Worm (Caenorhabditis elegans) whole organism, L2 larva: ENCODE measurements around the gene rhgf-1.

Experiments
- ZK546.5 ChIP-seq: sonication (generic microtip); optimal IDR thresholded peaks from 2 replicates; lab custom pipeline; 2017; ENCODE audit warnings: missing biosample characterization, missing genetic modification characterization
- fos-1 ChIP-seq: fragments of 150-350 bp; optimal IDR thresholded peaks from 2 replicates; lab custom pipeline; 2014; ENCODE audit warnings: missing biosample characterization, missing genetic modification characterization
- lin-13 ChIP-seq: fragments of 150-350 bp; optimal IDR thresholded peaks from 2 replicates; lab custom pipeline; 2014; ENCODE audit warnings: missing biosample characterization, missing genetic modification reagents, missing genetic modification characterization
- sma-3 ChIP-seq: sonication (generic microtip); optimal IDR thresholded peaks from 2 replicates; lab custom pipeline; 2016; ENCODE audit warnings: missing genetic modification reagents, missing genetic modification characterization, missing compliant biosample characterization

- TF ChIP-seq fos-1 (tag; lab: Kevin White, UChicago), result no peak
- TF ChIP-seq sma-3 (GFP tag; lab: Kevin White, UChicago), result no peak
- TF ChIP-seq lin-13 (GFP tag; lab: Kevin White, UChicago), result no peak
- TF ChIP-seq ZK546.5 (tag; lab: Kevin White, UChicago), result no peak
These were observed 7.3 kb downstream of the rhgf-1 start for ce11 chrX:10704329-10704728.
